Worm (Caenorhabditis elegans): ENCODE measurements around the gene ttn-1.
A peak's percentile ranks its signal among the peaks of the same experiment; 100 is the strongest.

DNA sequence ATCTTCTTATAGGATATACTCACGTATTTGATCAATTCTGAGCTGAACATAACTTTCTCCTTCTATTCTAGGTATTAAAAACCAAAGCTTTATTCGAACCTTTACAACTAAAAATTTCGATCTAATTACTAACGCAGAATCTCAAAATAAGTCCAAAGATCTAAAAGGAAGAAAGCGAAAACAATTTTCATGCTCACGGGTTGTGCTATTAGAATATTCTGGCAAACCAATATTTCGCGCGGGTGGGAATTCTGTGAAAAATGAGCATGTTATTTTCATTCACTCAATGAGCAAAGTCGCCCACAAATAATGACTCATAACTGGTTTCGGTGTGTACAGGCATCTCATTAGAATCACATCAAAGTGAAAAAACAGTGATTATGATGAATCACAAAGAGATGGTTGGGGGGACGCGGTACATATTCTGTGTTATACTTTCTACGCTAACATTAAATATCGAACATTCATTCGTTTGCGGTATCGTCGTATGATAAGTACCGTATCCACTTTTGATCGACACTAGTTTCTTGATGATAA, 26.6 kb upstream of the ttn-1 start:
- no peak for TF ChIP-seq elt-2 (tag; optimal IDR thresholded peaks at IDR 0.05)
- no peak for TF ChIP-seq ztf-11 (tag; optimal IDR thresholded peaks at IDR 0.05)
- TF ChIP-seq fos-1 (tag; optimal IDR thresholded peaks at IDR 0.05) = no peak
- TF ChIP-seq tbx-2 (tag; optimal IDR thresholded peaks at IDR 0.05) = no peak
- TF ChIP-seq nhr-76 (tag; optimal IDR thresholded peaks at IDR 0.05) = no peak
- TF ChIP-seq R02D3.7 (tag; optimal IDR thresholded peaks at IDR 0.05) = no peak
- peak; percentile 60 for TF ChIP-seq lsy-12 (tag; optimal IDR thresholded peaks at IDR 0.05)
- TF ChIP-seq ama-1 (optimal IDR thresholded peaks at IDR 0.05) = peak; percentile 63
- TF ChIP-seq mdl-1 (tag; optimal IDR thresholded peaks at IDR 0.05) = no peak
- peak; percentile 14 for TF ChIP-seq pha-4 (tag; optimal IDR thresholded peaks at IDR 0.05)

Measured in whole organism, L3 larva.